Worm (Caenorhabditis elegans) whole organism, L4 larva: Measurements from ENCODE around the gene taf-7.1.

Experiments
- D1046.2 ChIP-seq: fragments of 200-800 bp; sonication (Bioruptor generic); IDR thresholded peaks from 2 replicates; pipeline ENCODE4 v1.3.6; 2022; ENCODE audit warnings: missing genetic modification characterization, missing compliant biosample characterization
- F44E2.7 ChIP-seq: fragments of 200-800 bp; sonication (Bioruptor generic); IDR thresholded peaks from 2 replicates; pipeline ENCODE4 v2.1.2; 2022; ENCODE audit warnings: missing genetic modification characterization, missing compliant biosample characterization
- F49E8.2 ChIP-seq: sonication (generic microtip); optimal IDR thresholded peaks from 2 replicates; lab custom pipeline; 2016; ENCODE audit warnings: missing compliant biosample characterization, mild to moderate bottlenecking, missing genetic modification characterization, borderline replicate concordance
- Y105C5A.15 ChIP-seq: fragments of 200-800 bp; sonication (Bioruptor generic); IDR thresholded peaks from 2 replicates; pipeline ENCODE4 v1.3.6; 2022; ENCODE audit warnings: missing genetic modification characterization, missing compliant biosample characterization
- Y48G9A.11 ChIP-seq: fragments of 200-800 bp; sonication (Bioruptor generic); IDR thresholded peaks from 2 replicates; pipeline ENCODE4 v1.3.6; 2022; ENCODE audit warnings: missing genetic modification reagents, missing genetic modification characterization, missing compliant biosample characterization
- Y5F2A.4 ChIP-seq: fragments of 200-800 bp; sonication (Bioruptor generic); optimal IDR thresholded peaks from 2 replicates; lab custom pipeline; 2018; ENCODE audit warnings: mild to moderate bottlenecking, missing genetic modification characterization, missing compliant biosample characterization
- Y75B8A.6 ChIP-seq: fragments of 200-800 bp; sonication (Bioruptor generic); IDR thresholded peaks from 2 replicates; pipeline ENCODE4 v1.3.6; 2022; ENCODE audit warnings: missing genetic modification reagents, missing genetic modification characterization, missing compliant biosample characterization
- ZK546.5 ChIP-seq, 2 experiments: sonication (generic microtip); optimal IDR thresholded peaks; 2 replicates each; lab custom pipeline; 2017; ENCODE audit warnings: missing biosample characterization in 2 of 2, missing genetic modification characterization in 2 of 2
- aly-2 ChIP-seq: sonication (generic microtip); optimal IDR thresholded peaks from 2 replicates; lab custom pipeline; 2018; ENCODE audit warnings: missing biosample characterization, missing genetic modification characterization
- ceh-82 ChIP-seq: sonication (generic microtip); optimal IDR thresholded peaks from 2 replicates; lab custom pipeline; 2017; ENCODE audit warnings: missing biosample characterization, missing genetic modification characterization
- cey-2 ChIP-seq: sonication (generic microtip); optimal IDR thresholded peaks from 3 replicates; lab custom pipeline; 2017; ENCODE audit warnings: missing genetic modification characterization, mild to moderate bottlenecking, missing compliant biosample characterization, antibody characterized with exemption, borderline replicate concordance; ENCODE audit not compliant: insufficient read depth
- daf-19 ChIP-seq: fragments of 200-800 bp; sonication (Bioruptor generic); conservative IDR thresholded peaks from 2 replicates; pipeline ENCODE4 v1.3.6; 2022; ENCODE audit warnings: missing genetic modification characterization, missing compliant biosample characterization
- dmd-6 ChIP-seq: fragments of 200-800 bp; sonication (Bioruptor generic); IDR thresholded peaks from 2 replicates; pipeline ENCODE4 v1.3.6; 2022; ENCODE audit warnings: missing genetic modification reagents, missing genetic modification characterization, missing compliant biosample characterization
- dmd-8 ChIP-seq: fragments of 200-800 bp; sonication (Bioruptor generic); IDR thresholded peaks from 2 replicates; pipeline ENCODE4 v1.3.6; 2022; ENCODE audit warnings: missing genetic modification characterization, missing compliant biosample characterization
- duxl-1 ChIP-seq: sonication (generic microtip); optimal IDR thresholded peaks from 2 replicates; lab custom pipeline; 2016; ENCODE audit warnings: mild to moderate bottlenecking, missing genetic modification characterization, moderate library complexity, missing compliant biosample characterization; ENCODE audit not compliant: poor library complexity
- egl-27 ChIP-seq: sonication (generic microtip); optimal IDR thresholded peaks from 3 replicates; lab custom pipeline; 2017; ENCODE audit warnings: missing biosample characterization, missing genetic modification reagents, missing genetic modification characterization
- fkh-10 ChIP-seq: fragments of 150-350 bp; optimal IDR thresholded peaks from 2 replicates; lab custom pipeline; 2014; ENCODE audit warnings: missing biosample characterization, missing genetic modification reagents, missing genetic modification characterization
- gei-8 ChIP-seq: fragments of 200-800 bp; sonication (Bioruptor generic); optimal IDR thresholded peaks from 2 replicates; lab custom pipeline; 2018; ENCODE audit warnings: mild to moderate bottlenecking, missing genetic modification characterization, missing compliant biosample characterization
- hlh-30 ChIP-seq: sonication (generic microtip); optimal IDR thresholded peaks from 2 replicates; lab custom pipeline; 2017; ENCODE audit warnings: antibody characterized with exemption, mild to moderate bottlenecking, missing genetic modification characterization, missing compliant biosample characterization; ENCODE audit not compliant: insufficient read depth
- hmg-1.1 ChIP-seq: fragments of 200-800 bp; sonication (Bioruptor generic); IDR thresholded peaks from 2 replicates; pipeline ENCODE4 v1.3.6; 2022; ENCODE audit warnings: missing genetic modification reagents, missing genetic modification characterization, missing compliant biosample characterization
- lim-7 ChIP-seq: fragments of 200-800 bp; sonication (Bioruptor generic); IDR thresholded peaks from 2 replicates; pipeline ENCODE4 v1.3.6; 2022; ENCODE audit warnings: missing genetic modification characterization, missing compliant biosample characterization
- lin-1 ChIP-seq: fragments of 200-800 bp; sonication (Bioruptor generic); IDR thresholded peaks from 2 replicates; pipeline ENCODE4 v1.3.6; 2022; ENCODE audit warnings: missing genetic modification reagents, missing genetic modification characterization, missing compliant biosample characterization
- lin-29 ChIP-seq: fragments of 200-800 bp; sonication (Bioruptor generic); IDR thresholded peaks from 2 replicates; pipeline ENCODE4 v1.3.6; 2022; ENCODE audit warnings: missing genetic modification reagents, missing genetic modification characterization, missing compliant biosample characterization
- lin-39 ChIP-seq: fragments of 150-350 bp; optimal IDR thresholded peaks from 2 replicates; lab custom pipeline; 2014; ENCODE audit warnings: missing biosample characterization, missing genetic modification reagents, missing genetic modification characterization
- lsy-2 ChIP-seq, 2 experiments: fragments of 150-350 bp in 1 of 2; sonication (generic microtip) in 1 of 2; optimal IDR thresholded peaks; 2 replicates each; lab custom pipeline; 2014 to 2017; ENCODE audit warnings: missing biosample characterization in 2 of 2, missing genetic modification characterization in 2 of 2
- madf-5 ChIP-seq, 2 experiments: fragments of 200-800 bp; sonication (Bioruptor generic); IDR thresholded peaks; 2 replicates each; pipeline ENCODE4 v1.3.6; 2022; ENCODE audit warnings: missing compliant biosample characterization in 2 of 2, missing genetic modification characterization in 2 of 2
- mes-2 ChIP-seq: sonication (generic microtip); optimal IDR thresholded peaks from 2 replicates; lab custom pipeline; 2016; ENCODE audit warnings: missing genotype, mild to moderate bottlenecking, missing genetic modification characterization, missing compliant biosample characterization; ENCODE audit not compliant: poor library complexity, severe bottlenecking
- mxl-2 ChIP-seq: fragments of 200-800 bp; sonication (Bioruptor generic); conservative IDR thresholded peaks from 2 replicates; pipeline ENCODE4 v1.3.6; 2022; ENCODE audit warnings: missing genetic modification reagents, missing genetic modification characterization, missing compliant biosample characterization
- nhr-10 ChIP-seq: fragments of 150-350 bp; optimal IDR thresholded peaks from 2 replicates; lab custom pipeline; 2014; ENCODE audit warnings: missing biosample characterization, missing genetic modification characterization
- nhr-102 ChIP-seq: sonication (generic microtip); optimal IDR thresholded peaks from 2 replicates; lab custom pipeline; 2016; ENCODE audit warnings: mild to moderate bottlenecking, missing genetic modification characterization, moderate library complexity, missing compliant biosample characterization
- nhr-11 ChIP-seq: fragments of 150-350 bp; optimal IDR thresholded peaks from 2 replicates; lab custom pipeline; 2014; ENCODE audit warnings: missing biosample characterization, missing genetic modification characterization
- nhr-111 ChIP-seq: fragments of 200-800 bp; sonication (Bioruptor generic); optimal IDR thresholded peaks from 2 replicates; lab custom pipeline; 2018; ENCODE audit warnings: mild to moderate bottlenecking, missing genetic modification characterization, missing compliant biosample characterization
- nhr-237 ChIP-seq: sonication (generic microtip); optimal IDR thresholded peaks from 2 replicates; lab custom pipeline; 2017; ENCODE audit warnings: missing biosample characterization, missing genetic modification characterization
- nhr-41 ChIP-seq: fragments of 200-800 bp; sonication (Bioruptor generic); IDR thresholded peaks from 2 replicates; pipeline ENCODE4 v1.3.6; 2022; ENCODE audit warnings: missing genetic modification reagents, missing genetic modification characterization, missing compliant biosample characterization
- nhr-48 ChIP-seq: sonication (generic microtip); optimal IDR thresholded peaks from 2 replicates; lab custom pipeline; 2016; ENCODE audit warnings: mild to moderate bottlenecking, missing genetic modification characterization, missing compliant biosample characterization
- nhr-76 ChIP-seq: fragments of 150-350 bp; optimal IDR thresholded peaks from 2 replicates; lab custom pipeline; 2014; ENCODE audit warnings: missing biosample characterization, missing genetic modification characterization
- nhr-77 ChIP-seq: fragments of 150-350 bp; optimal IDR thresholded peaks from 2 replicates; lab custom pipeline; 2014; ENCODE audit warnings: missing biosample characterization, missing genetic modification characterization
- pha-4 ChIP-seq, 2 experiments: fragments of 150-350 bp in 1 of 2; fragments of 200-800 bp in 1 of 2; sonication (Bioruptor generic) in 1 of 2; IDR thresholded peaks in 1 of 2; optimal IDR thresholded peaks in 1 of 2; 2 replicates each; pipeline versions ENCODE4 v1.3.6 to Lab custom; 2014 to 2022; ENCODE audit warnings: missing genetic modification characterization in 2 of 2, missing genetic modification reagents in 2 of 2, missing biosample characterization in 1 of 2, missing compliant biosample characterization in 1 of 2
- pqm-1 ChIP-seq: sonication (generic microtip); optimal IDR thresholded peaks from 2 replicates; lab custom pipeline; 2017; ENCODE audit warnings: missing biosample characterization, missing genetic modification characterization
- snpc-1.2 ChIP-seq: fragments of 200-800 bp; sonication (Bioruptor generic); IDR thresholded peaks from 2 replicates; pipeline ENCODE4 v1.3.6; 2022; ENCODE audit warnings: missing genetic modification reagents, missing genetic modification characterization, missing compliant biosample characterization
- spr-3 ChIP-seq: fragments of 200-800 bp; sonication (Bioruptor generic); optimal IDR thresholded peaks from 2 replicates; lab custom pipeline; 2018; ENCODE audit warnings: mild to moderate bottlenecking, missing genetic modification characterization, missing compliant biosample characterization
- vab-7 ChIP-seq: fragments of 200-800 bp; sonication (Bioruptor generic); IDR thresholded peaks from 2 replicates; pipeline ENCODE4 v1.3.6; 2022; ENCODE audit warnings: missing genetic modification reagents, missing genetic modification characterization, missing compliant biosample characterization
- zag-1 ChIP-seq: fragments of 150-350 bp; optimal IDR thresholded peaks from 2 replicates; lab custom pipeline; 2014; ENCODE audit warnings: missing biosample characterization, missing genetic modification characterization
- zfp-2 ChIP-seq: sonication (generic microtip); optimal IDR thresholded peaks from 2 replicates; lab custom pipeline; 2016; ENCODE audit warnings: mild to moderate bottlenecking, missing genetic modification characterization, missing compliant biosample characterization
- ztf-11 ChIP-seq: fragments of 150-350 bp; optimal IDR thresholded peaks from 2 replicates; lab custom pipeline; 2014; ENCODE audit warnings: missing biosample characterization, missing genetic modification characterization

Gene taf-7.1

DNA sequence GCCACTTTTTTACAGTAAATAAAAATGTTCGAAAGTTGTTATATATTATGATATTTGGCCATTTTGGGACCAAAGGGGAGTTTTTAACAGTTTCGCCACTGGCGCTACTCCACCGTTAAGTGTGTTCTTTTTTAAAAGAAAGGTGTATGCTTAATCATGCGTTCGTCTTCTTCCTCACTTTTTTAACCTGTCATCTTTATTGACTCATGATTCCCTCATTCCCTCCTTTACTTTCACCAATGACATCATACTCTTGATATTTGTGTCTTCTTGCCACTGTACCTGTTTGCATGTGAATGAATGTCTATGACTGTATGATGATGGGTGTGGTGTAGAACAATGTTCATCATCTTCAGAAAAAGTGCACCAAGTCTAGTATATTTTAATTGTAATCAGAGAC, 46.7 kb downstream of the taf-7.1 start (continued):
- TF ChIP-seq nhr-10 (tag; lab: Kevin White, UChicago) (no peak), F49E8.2 (no peak), daf-19 (GFP tag; lab: Robert Waterston, UW) (no peak), aly-2 (tag; lab: Kevin White, UChicago) (no peak), spr-3 (GFP tag; lab: Kevin White, UChicago) (no peak), pha-4 (GFP tag; IDR thresholded peaks at IDR 0.05; lab: Robert Waterston, UW) (no peak), pha-4 (tag; optimal IDR thresholded peaks at IDR 0.05; lab: Kevin White, UChicago) (peak; percentile 51), vab-7 (GFP tag; lab: Robert Waterston, UW) (no peak), Y5F2A.4 (GFP tag; lab: Kevin White, UChicago) (no peak), lin-1 (GFP tag; lab: Robert Waterston, UW) (no peak), nhr-237 (no peak), hmg-1.1 (GFP tag; lab: Robert Waterston, UW) (no peak), ztf-11 (tag; lab: Kevin White, UChicago) (no peak), nhr-77 (tag; lab: Kevin White, UChicago) (peak; percentile 1), hlh-30 (peak; percentile 84), dmd-8 (GFP tag; lab: Robert Waterston, UW) (no peak), cey-2 (no peak), Y48G9A.11 (GFP tag; lab: Robert Waterston, UW) (no peak), zag-1 (tag; lab: Kevin White, UChicago) (no peak), nhr-111 (no peak), lin-39 (tag; lab: Kevin White, UChicago) (no peak), mes-2 (no peak), ceh-82 (tag; lab: Kevin White, UChicago) (no peak), ZK546.5 (tag; optimal IDR thresholded peaks at IDR 0.05; lab: Kevin White, UChicago) (no peak), nhr-76 (tag; lab: Kevin White, UChicago) (no peak), gei-8 (GFP tag; lab: Kevin White, UChicago) (no peak), pqm-1 (peak; percentile 43), lim-7 (GFP tag; lab: Robert Waterston, UW) (peak; percentile 53), madf-5 (GFP tag; IDR thresholded peaks at IDR 0.05; lab: Robert Waterston, UW) (no peak), egl-27 (tag; lab: Kevin White, UChicago) (no peak), nhr-11 (tag; lab: Kevin White, UChicago) (no peak), nhr-41 (GFP tag; lab: Robert Waterston, UW) (no peak), zfp-2 (tag; lab: Kevin White, UChicago) (no peak), duxl-1 (no peak), Y105C5A.15 (GFP tag; lab: Robert Waterston, UW) (no peak), nhr-48 (tag; lab: Kevin White, UChicago) (no peak), snpc-1.2 (GFP tag; lab: Robert Waterston, UW) (no peak), fkh-10 (GFP tag; lab: Kevin White, UChicago) (no peak), lsy-2 (tag; optimal IDR thresholded peaks at IDR 0.05; lab: Kevin White, UChicago) (peak in 1 of 2 experiments; percentile 17), Y75B8A.6 (0 out of 2 replicates have a peak, but pooled peaks have one; percentile 48), lin-29 (GFP tag; lab: Robert Waterston, UW) (no peak), F44E2.7 (no peak), mxl-2 (GFP tag; lab: Robert Waterston, UW) (no peak), D1046.2 (no peak), nhr-102 (tag; lab: Kevin White, UChicago) (no peak), dmd-6 (peak; percentile 83)
